Fruit fly (Drosophila melanogaster): ENCODE measurements around the gene mon2.
A peak's percentile ranks its signal among the peaks of the same experiment; 100 is the strongest.

The mon2 gene

DNA sequence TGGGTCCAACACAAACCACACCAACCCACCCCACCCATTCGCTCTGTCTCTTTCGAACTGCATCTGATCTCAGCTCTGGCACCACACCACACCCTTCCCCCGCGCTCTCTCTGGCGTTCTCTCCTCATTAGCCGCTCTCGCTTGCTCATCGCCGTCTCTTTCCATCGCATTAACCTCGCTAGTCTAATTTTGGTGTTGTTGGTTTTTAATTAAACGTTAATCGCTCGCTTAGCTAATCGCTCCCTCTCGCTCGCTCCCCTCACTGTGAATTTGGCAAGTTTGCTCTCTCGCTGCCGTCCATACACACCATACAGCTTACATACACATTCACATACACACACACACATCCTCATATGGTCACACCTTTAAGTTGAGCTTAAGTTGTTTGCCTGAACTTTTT, 19.7 kb downstream of the mon2 start:
- no peak for TF ChIP-seq fd96Ca (GFP tag; IDR thresholded peaks at IDR 0.05)
- no peak for TF ChIP-seq D1 (tag; optimal IDR thresholded peaks at IDR 0.05)
- no peak for TF ChIP-seq Snoo (tag; optimal IDR thresholded peaks at IDR 0.05)
- no peak for TF ChIP-seq CG15710 (tag; optimal IDR thresholded peaks at IDR 0.05)
- no peak for TF ChIP-seq Pif1A (GFP tag; optimal IDR thresholded peaks at IDR 0.05)
- no peak for TF ChIP-seq CG17806 (tag; optimal IDR thresholded peaks at IDR 0.05)
- TF ChIP-seq EcR (GFP tag; optimal IDR thresholded peaks at IDR 0.05): no peak
- no peak for TF ChIP-seq rn (GFP tag; IDR thresholded peaks at IDR 0.05)

DNA sequence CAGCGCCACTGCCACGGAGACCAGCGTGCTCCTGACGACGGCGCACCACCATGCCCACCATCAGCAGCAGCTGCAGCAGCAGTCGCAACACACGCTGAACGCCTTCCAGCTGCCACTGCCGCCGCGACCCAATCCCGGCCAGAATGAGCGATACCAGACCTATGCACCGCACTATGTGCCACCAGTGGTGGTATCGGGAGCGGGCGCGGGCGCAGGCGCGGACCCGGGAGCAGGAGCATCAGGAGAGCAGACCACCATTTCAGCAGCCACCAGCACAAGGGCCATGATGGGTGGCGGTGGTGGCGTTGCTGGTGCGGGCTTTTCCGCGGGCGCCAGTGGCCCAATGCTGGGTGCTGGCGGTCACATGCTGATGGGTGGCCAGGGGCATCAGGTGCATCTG, 20.7 kb downstream of the mon2 start:
- TF ChIP-seq CG4496 (GFP tag; IDR thresholded peaks at IDR 0.05) (no peak), CG13204 (GFP tag; optimal IDR thresholded peaks at IDR 0.05) (no peak), CG8301 (tag; optimal IDR thresholded peaks at IDR 0.05) (no peak), CG34367 (tag; optimal IDR thresholded peaks at IDR 0.05) (no peak), fd96Ca (GFP tag; IDR thresholded peaks at IDR 0.05) (no peak), CG17806 (tag; optimal IDR thresholded peaks at IDR 0.05) (no peak), Pif1B (GFP tag; optimal IDR thresholded peaks at IDR 0.05) (no peak), rn (GFP tag; IDR thresholded peaks at IDR 0.05) (no peak), CG15710 (tag; optimal IDR thresholded peaks at IDR 0.05) (no peak), gl (tag; optimal IDR thresholded peaks at IDR 0.05) (no peak), CG14655 (GFP tag; optimal IDR thresholded peaks at IDR 0.05) (no peak), EcR (GFP tag; optimal IDR thresholded peaks at IDR 0.05) (no peak), CG32121 (GFP tag; IDR thresholded peaks at IDR 0.05) (no peak), D1 (tag; optimal IDR thresholded peaks at IDR 0.05) (no peak), Snoo (tag; optimal IDR thresholded peaks at IDR 0.05) (no peak), Pif1A (GFP tag; optimal IDR thresholded peaks at IDR 0.05) (no peak), CG9948 (tag; optimal IDR thresholded peaks at IDR 0.05) (no peak)

DNA sequence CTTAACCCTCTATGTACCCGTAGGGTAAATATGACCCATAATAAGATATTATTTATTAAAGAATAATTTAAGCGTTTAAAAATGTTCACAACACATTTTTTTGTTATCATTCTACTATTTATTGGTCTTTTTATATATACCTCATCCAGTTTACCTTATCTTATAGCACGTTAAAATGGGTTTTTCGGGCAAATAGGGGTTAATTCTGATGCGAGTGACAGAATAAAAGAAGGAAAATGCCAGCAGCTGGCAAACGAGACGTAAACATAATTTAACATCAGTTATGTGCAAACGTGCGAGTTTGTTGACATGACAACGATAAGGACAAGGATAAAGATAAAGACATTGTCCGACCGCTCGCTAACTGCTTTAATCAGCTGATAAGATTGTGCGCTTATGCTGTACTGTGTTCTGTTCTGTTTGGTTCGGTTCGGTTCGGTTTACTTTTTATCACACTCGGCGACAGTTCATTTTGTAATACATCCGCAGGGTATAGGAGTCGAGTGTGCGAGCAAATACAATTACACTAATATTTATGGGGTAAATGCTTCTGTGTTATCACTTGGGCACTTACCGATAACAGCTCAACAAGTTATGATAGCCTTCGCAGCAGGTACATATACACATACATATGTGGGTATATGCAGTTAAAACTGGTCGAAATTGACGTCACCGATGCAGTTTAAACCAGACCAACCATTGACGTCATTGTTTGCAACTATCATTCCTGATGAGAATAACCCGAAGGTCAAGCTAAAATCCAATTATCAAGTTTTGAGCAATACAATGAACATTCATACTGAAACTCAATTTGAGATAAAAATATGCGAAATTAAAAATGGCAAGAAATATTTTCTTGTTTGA, 23.1 kb downstream of the mon2 start:
- TF ChIP-seq CG8301 (tag; optimal IDR thresholded peaks at IDR 0.05): peak; percentile 40
- no peak for TF ChIP-seq Pif1B (GFP tag; optimal IDR thresholded peaks at IDR 0.05)
- TF ChIP-seq CG17806 (tag; optimal IDR thresholded peaks at IDR 0.05): peak; percentile 52
- TF ChIP-seq gl (tag; optimal IDR thresholded peaks at IDR 0.05): no peak
- TF ChIP-seq CG10348 (GFP tag; IDR thresholded peaks at IDR 0.05): no peak
- no peak for TF ChIP-seq CG4496 (GFP tag; IDR thresholded peaks at IDR 0.05)
- no peak for TF ChIP-seq CG34367 (tag; optimal IDR thresholded peaks at IDR 0.05)
- TF ChIP-seq EcR (GFP tag; optimal IDR thresholded peaks at IDR 0.05): peak; percentile 82
- TF ChIP-seq rn (GFP tag; IDR thresholded peaks at IDR 0.05): no peak
- no peak for TF ChIP-seq CG12605 (GFP tag; IDR thresholded peaks at IDR 0.05)
- no peak for TF ChIP-seq CG32121 (GFP tag; IDR thresholded peaks at IDR 0.05)
- no peak for TF ChIP-seq CG13204 (GFP tag; optimal IDR thresholded peaks at IDR 0.05)
- peak; percentile 55 for TF ChIP-seq CG15710 (tag; optimal IDR thresholded peaks at IDR 0.05)
- peak; percentile 9; the same call in 1 of the 2 replicates for TF ChIP-seq Ets98B (GFP tag; IDR thresholded peaks at IDR 0.05)
- TF ChIP-seq Snoo (tag; optimal IDR thresholded peaks at IDR 0.05): peak; percentile 19
- peak; percentile 33 for TF ChIP-seq CG9948 (tag; optimal IDR thresholded peaks at IDR 0.05)
- TF ChIP-seq CG14655 (GFP tag; optimal IDR thresholded peaks at IDR 0.05): no peak
- no peak for TF ChIP-seq fd96Ca (GFP tag; IDR thresholded peaks at IDR 0.05)
- no peak for TF ChIP-seq CG8159 (tag; optimal IDR thresholded peaks at IDR 0.05)
- peak; percentile 24 for TF ChIP-seq Pif1A (GFP tag; optimal IDR thresholded peaks at IDR 0.05)
- no peak for TF ChIP-seq D1 (tag; optimal IDR thresholded peaks at IDR 0.05)

DNA sequence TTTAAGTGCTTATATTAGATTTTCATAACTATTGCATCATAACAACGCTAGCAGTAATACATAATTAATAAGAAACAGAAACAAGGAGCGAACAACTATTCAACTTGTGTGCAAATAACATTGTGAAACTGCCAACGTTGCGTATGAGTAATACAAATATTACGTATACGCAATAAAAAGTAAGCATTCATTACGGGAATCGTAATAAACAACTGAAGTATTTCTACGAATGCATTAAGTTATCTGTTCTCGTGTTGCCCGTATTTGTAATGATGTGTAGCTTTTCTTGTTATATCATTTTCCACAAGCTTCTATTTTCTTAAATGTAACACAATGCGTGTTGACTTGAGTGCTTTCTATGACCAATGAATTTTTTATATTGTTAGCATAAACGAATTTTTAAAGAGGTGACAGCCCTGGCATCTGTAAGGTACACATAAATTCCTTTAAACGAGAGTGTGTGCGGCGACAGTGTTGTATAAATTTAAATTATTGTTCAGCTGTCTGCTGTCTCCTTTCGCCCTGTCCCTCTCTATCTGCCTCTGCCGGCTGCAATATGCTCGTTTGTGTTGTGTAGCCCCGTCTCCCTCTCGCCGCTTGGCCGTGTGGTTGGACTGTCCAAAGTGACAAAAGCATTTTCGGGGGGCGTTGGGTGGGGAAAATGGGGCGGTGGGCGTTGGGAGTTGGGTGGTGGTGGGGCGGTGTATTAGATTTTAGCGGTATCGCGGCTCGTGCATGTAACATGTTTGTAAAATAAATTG, 24.0 kb downstream of the mon2 start:
- TF ChIP-seq CG17806 (tag; optimal IDR thresholded peaks at IDR 0.05) (no peak), CG32121 (GFP tag; IDR thresholded peaks at IDR 0.05) (peak; percentile 55; the same call in 1 of the 2 replicates), gl (tag; optimal IDR thresholded peaks at IDR 0.05) (no peak), Pif1A (GFP tag; optimal IDR thresholded peaks at IDR 0.05) (peak; percentile 4)

DNA sequence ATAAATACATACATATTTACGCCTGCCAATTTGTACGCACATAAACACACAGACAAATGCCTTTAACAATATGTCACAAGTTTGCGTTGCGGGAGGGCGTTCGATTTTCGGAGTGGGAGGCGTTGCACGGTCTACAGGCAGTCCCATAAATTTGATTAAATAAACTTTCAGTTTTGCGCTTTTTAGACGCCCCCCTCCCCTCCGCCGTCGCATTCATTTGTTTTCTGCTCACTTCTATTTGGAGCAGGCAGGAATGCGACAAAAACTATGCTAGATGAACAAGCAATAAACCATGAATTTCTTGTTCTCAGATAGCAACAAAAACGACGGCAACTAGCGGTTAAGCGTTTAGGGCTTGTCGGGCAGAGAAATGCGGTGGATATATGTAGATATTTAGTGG, 24.8 kb downstream of the mon2 start:
- TF ChIP-seq rn (GFP tag; IDR thresholded peaks at IDR 0.05) (no peak), D1 (tag; optimal IDR thresholded peaks at IDR 0.05) (no peak), CG13204 (GFP tag; optimal IDR thresholded peaks at IDR 0.05) (no peak), Ets98B (GFP tag; IDR thresholded peaks at IDR 0.05) (no peak), CG14655 (GFP tag; optimal IDR thresholded peaks at IDR 0.05) (no peak), Pif1B (GFP tag; optimal IDR thresholded peaks at IDR 0.05) (no peak), Pif1A (GFP tag; optimal IDR thresholded peaks at IDR 0.05) (no peak), CG8159 (tag; optimal IDR thresholded peaks at IDR 0.05) (no peak), CG17806 (tag; optimal IDR thresholded peaks at IDR 0.05) (no peak), gl (tag; optimal IDR thresholded peaks at IDR 0.05) (no peak), CG4496 (GFP tag; IDR thresholded peaks at IDR 0.05) (no peak), CG8301 (tag; optimal IDR thresholded peaks at IDR 0.05) (no peak), CG34367 (tag; optimal IDR thresholded peaks at IDR 0.05) (no peak), Snoo (tag; optimal IDR thresholded peaks at IDR 0.05) (no peak), CG32121 (GFP tag; IDR thresholded peaks at IDR 0.05) (no peak), CG9948 (tag; optimal IDR thresholded peaks at IDR 0.05) (no peak), CG10348 (GFP tag; IDR thresholded peaks at IDR 0.05) (no peak), EcR (GFP tag; optimal IDR thresholded peaks at IDR 0.05) (no peak), CG15710 (tag; optimal IDR thresholded peaks at IDR 0.05) (no peak)

All from whole organism, pupa.